Fruit fly (Drosophila melanogaster): ENCODE measurements around the gene wts.
A peak's percentile ranks its signal among the peaks of the same experiment; 100 is the strongest.

Gene wts

DNA sequence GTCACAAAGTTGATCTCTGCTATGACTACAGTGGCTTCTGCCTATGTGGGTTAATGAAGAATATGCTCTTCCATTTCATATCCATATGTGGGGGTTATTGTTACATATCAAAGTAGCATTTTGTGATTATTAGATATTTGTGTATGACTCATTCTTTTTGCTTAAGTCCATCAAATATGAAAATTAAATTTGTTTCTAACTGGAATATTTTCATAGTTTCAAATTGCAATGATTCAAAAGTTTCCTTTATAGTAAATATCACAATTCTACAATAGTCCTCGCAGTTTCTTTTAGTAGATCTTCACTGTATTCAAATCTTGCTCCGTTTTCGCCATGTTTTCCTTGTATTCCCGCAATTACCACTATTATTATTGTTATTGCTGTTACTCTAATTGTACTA lies 1.2 kb downstream of the wts start:
- TF ChIP-seq CG4496 (GFP tag; IDR thresholded peaks at IDR 0.05), result peak; percentile 84
- no peak for TF ChIP-seq EcR (GFP tag; optimal IDR thresholded peaks at IDR 0.05)
- TF ChIP-seq CG32121 (GFP tag; IDR thresholded peaks at IDR 0.05), result peak; percentile 85
- TF ChIP-seq CG10348 (GFP tag; IDR thresholded peaks at IDR 0.05), result peak; percentile 45; the same call in 1 of the 2 replicates
- TF ChIP-seq Ets98B (GFP tag; IDR thresholded peaks at IDR 0.05), result peak; percentile 72
- peak; percentile 83 for TF ChIP-seq CG14655 (GFP tag; optimal IDR thresholded peaks at IDR 0.05)
- peak; percentile 78 for TF ChIP-seq CG8301 (tag; optimal IDR thresholded peaks at IDR 0.05)
- TF ChIP-seq fd96Ca (GFP tag; IDR thresholded peaks at IDR 0.05), result no peak
- TF ChIP-seq gl (tag; optimal IDR thresholded peaks at IDR 0.05), result peak; percentile 13
- TF ChIP-seq CG13204 (GFP tag; optimal IDR thresholded peaks at IDR 0.05), result no peak
- TF ChIP-seq CG17806 (tag; optimal IDR thresholded peaks at IDR 0.05), result peak; percentile 74
- TF ChIP-seq Snoo (tag; optimal IDR thresholded peaks at IDR 0.05), result peak; percentile 22
- TF ChIP-seq rn (GFP tag; IDR thresholded peaks at IDR 0.05), result peak; percentile 37; the same call in 1 of the 2 replicates
- peak; percentile 11 for TF ChIP-seq Pif1B (GFP tag; optimal IDR thresholded peaks at IDR 0.05)
- TF ChIP-seq CG9948 (tag; optimal IDR thresholded peaks at IDR 0.05), result peak; percentile 62
- TF ChIP-seq CG8159 (tag; optimal IDR thresholded peaks at IDR 0.05), result peak; percentile 72
- TF ChIP-seq D1 (tag; optimal IDR thresholded peaks at IDR 0.05), result no peak
- TF ChIP-seq CG34367 (tag; optimal IDR thresholded peaks at IDR 0.05), result peak; percentile 56
- peak; percentile 76 for TF ChIP-seq CG15710 (tag; optimal IDR thresholded peaks at IDR 0.05)
- TF ChIP-seq Pif1A (GFP tag; optimal IDR thresholded peaks at IDR 0.05), result peak; percentile 72
- peak; percentile 76 for TF ChIP-seq CG12605 (GFP tag; IDR thresholded peaks at IDR 0.05)

DNA sequence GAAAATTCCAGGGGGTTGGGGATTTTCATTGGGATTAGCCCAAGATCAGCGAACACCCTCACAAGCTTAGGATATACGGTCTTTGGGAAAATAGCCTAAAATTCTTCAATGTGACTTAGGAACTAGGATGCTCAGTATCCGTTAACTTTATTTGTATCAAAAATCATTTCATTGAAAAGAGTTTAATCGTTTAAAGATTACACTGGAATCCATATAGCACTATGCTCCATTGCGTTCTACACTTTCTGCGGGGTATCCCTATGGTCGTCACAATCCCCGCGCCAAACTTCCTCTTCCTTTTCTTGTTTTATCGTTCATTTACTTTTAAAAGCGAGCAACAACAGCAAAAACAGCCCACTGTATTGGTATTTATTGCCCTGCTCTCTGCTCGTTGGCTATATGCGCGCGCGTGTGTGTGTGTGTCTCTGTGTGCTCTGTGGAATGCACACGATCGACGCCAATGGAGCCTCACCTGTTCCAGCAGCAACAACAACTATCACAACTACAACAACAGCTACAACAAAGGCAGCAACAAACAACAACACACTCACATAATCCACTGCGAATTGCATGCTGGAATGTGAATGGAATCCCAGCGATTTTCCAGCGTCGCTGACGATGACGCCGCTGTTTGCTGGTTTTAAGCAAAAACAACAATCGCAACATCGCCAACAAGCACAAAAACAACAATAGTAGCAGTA lies 2.5 kb downstream of the wts start:
- peak; percentile 84 for TF ChIP-seq CG9948 (tag; optimal IDR thresholded peaks at IDR 0.05)
- TF ChIP-seq CG8301 (tag; optimal IDR thresholded peaks at IDR 0.05), result peak; percentile 83
- peak; percentile 84 for TF ChIP-seq CG4496 (GFP tag; IDR thresholded peaks at IDR 0.05)
- TF ChIP-seq Pif1A (GFP tag; optimal IDR thresholded peaks at IDR 0.05), result peak; percentile 77
- peak; percentile 25 for TF ChIP-seq CG13204 (GFP tag; optimal IDR thresholded peaks at IDR 0.05)
- TF ChIP-seq gl (tag; optimal IDR thresholded peaks at IDR 0.05), result peak; percentile 43
- peak; percentile 91 for TF ChIP-seq EcR (GFP tag; optimal IDR thresholded peaks at IDR 0.05)
- TF ChIP-seq Pif1B (GFP tag; optimal IDR thresholded peaks at IDR 0.05), result peak; percentile 79
- TF ChIP-seq CG15710 (tag; optimal IDR thresholded peaks at IDR 0.05), result peak; percentile 86
- peak; percentile 70 for TF ChIP-seq Snoo (tag; optimal IDR thresholded peaks at IDR 0.05)
- TF ChIP-seq CG10348 (GFP tag; IDR thresholded peaks at IDR 0.05), result peak; percentile 63
- peak; percentile 73 for TF ChIP-seq CG17806 (tag; optimal IDR thresholded peaks at IDR 0.05)
- no peak for TF ChIP-seq D1 (tag; optimal IDR thresholded peaks at IDR 0.05)
- peak; percentile 90 for TF ChIP-seq CG14655 (GFP tag; optimal IDR thresholded peaks at IDR 0.05)
- peak; percentile 68 for TF ChIP-seq Ets98B (GFP tag; IDR thresholded peaks at IDR 0.05)
- peak; percentile 76 for TF ChIP-seq CG32121 (GFP tag; IDR thresholded peaks at IDR 0.05)
- 0 out of 2 replicates have a peak, but pooled peaks have one; percentile 9 for TF ChIP-seq CG12605 (GFP tag; IDR thresholded peaks at IDR 0.05)
- peak; percentile 68; the same call in 1 of the 2 replicates for TF ChIP-seq rn (GFP tag; IDR thresholded peaks at IDR 0.05)
- TF ChIP-seq CG34367 (tag; optimal IDR thresholded peaks at IDR 0.05), result peak; percentile 76
- peak; percentile 86 for TF ChIP-seq CG8159 (tag; optimal IDR thresholded peaks at IDR 0.05)
- TF ChIP-seq fd96Ca (GFP tag; IDR thresholded peaks at IDR 0.05), result peak; percentile 87

dm6 chr3R:30803212-30803814 lies 3.1 kb downstream of the wts start:
- TF ChIP-seq CG34367 (tag; optimal IDR thresholded peaks at IDR 0.05), result no peak
- TF ChIP-seq CG12605 (GFP tag; IDR thresholded peaks at IDR 0.05), result 0 out of 2 replicates have a peak, but pooled peaks have one; percentile 12
- no peak for TF ChIP-seq gl (tag; optimal IDR thresholded peaks at IDR 0.05)

DNA sequence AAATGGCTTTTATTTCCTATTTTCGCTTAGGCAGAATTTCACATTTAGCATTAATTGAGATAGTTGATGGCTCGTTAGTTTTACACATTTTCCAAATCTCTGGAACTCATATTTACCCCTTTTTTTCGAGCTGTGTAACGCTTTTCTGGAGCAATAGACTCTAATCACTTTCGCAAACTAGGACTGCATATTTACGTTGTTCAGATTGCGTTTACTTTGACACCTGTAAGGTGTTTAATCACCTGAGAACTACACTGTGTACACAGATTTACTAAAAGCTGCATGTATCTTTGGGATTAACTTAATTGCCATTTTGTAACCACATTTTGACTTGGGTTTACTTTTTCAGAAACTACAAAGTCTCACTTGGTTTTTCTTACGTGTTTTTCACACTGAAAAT lies 3.6 kb downstream of the wts start:
- TF ChIP-seq rn (GFP tag; IDR thresholded peaks at IDR 0.05) (no peak), CG4496 (GFP tag; IDR thresholded peaks at IDR 0.05) (no peak), CG9948 (tag; optimal IDR thresholded peaks at IDR 0.05) (no peak), CG17806 (tag; optimal IDR thresholded peaks at IDR 0.05) (no peak), Pif1B (GFP tag; optimal IDR thresholded peaks at IDR 0.05) (no peak), CG12605 (GFP tag; IDR thresholded peaks at IDR 0.05) (peak; percentile 20; the same call in 1 of the 2 replicates), gl (tag; optimal IDR thresholded peaks at IDR 0.05) (no peak)

DNA sequence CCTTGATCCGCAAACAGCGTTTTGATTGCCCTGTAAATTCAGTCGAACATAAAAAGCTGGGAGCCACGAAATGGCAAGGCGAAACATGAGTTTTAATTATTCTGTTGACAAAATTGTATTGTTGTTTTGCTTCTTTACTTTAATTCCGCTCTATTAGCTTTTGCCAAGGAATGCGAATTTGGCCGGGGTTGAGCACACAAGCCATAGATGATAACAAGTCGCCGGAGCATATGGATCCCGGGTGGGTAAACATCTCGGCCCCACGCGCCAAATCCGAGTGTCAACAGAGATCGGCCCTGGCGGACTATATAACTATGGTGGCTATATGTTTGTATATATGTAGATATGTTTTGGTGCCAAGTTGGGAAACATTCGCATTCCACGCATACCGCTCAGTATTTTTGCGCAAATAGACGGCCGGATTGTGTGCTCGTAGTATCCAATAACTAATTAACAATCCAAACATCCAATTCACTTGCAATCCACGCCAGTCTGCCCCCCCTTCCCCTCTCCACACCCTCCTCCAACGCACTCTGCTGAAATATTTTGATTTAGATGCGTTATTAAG lies 4.2 kb downstream of the wts start:
- 0 out of 2 replicates have a peak, but pooled peaks have one; percentile 24 for TF ChIP-seq CG32121 (GFP tag; IDR thresholded peaks at IDR 0.05)
- TF ChIP-seq gl (tag; optimal IDR thresholded peaks at IDR 0.05), result no peak

dm6 chr3R:30801463-30801862 lies 5.0 kb downstream of the wts start:
- TF ChIP-seq EcR (GFP tag; optimal IDR thresholded peaks at IDR 0.05) (no peak), CG14655 (GFP tag; optimal IDR thresholded peaks at IDR 0.05) (no peak), CG8301 (tag; optimal IDR thresholded peaks at IDR 0.05) (no peak)
